Fruit fly (Drosophila melanogaster) S2 (cell line): ENCODE measurements around the gene Gyc76C.
"Not testable (repeated sequence)": the region's sequence is repeated elsewhere in the genome, so short reads cannot be mapped to it uniquely, and the experiment has no call there.

Source experiments
- CG8478 ChIP-seq: fragments of >200 bp; optimal IDR thresholded peaks from 2 replicates; lab custom pipeline; 2018
- CTCF ChIP-seq, 2 experiments: fragments of >200 bp; optimal IDR thresholded peaks; 2 replicates each; lab custom pipeline; 2018

Gene Gyc76C

dm6 chr3L:19804908-19805307, 11.5 kb upstream of the Gyc76C start, which contains the start of the genes TORIP and Ccdc58:
TSS of gene TORIP (minus strand) at chr3L:19805080.
TSS of gene Ccdc58 (plus strand) at chr3L:19805181.
- no peak for TF ChIP-seq CG8478
- TF ChIP-seq CTCF (optimal IDR thresholded peaks at IDR 0.05; lab: Kevin White, UChicago): no peak

dm6 chr3L:19801105-19801504, 7.7 kb upstream of the Gyc76C start, which contains the start of gene CG14102:
TSS of gene CG14102 (minus strand) at chr3L:19801291.
- TF ChIP-seq CG8478: no peak

dm6 chr3L:19798978-19799377, 5.6 kb upstream of the Gyc76C start, which contains the start of gene Ir76a:
TSS of gene Ir76a (plus strand) at chr3L:19799278.
- no peak for TF ChIP-seq CG8478
- TF ChIP-seq CTCF (optimal IDR thresholded peaks at IDR 0.05; lab: Kevin White, UChicago): no peak

- no peak for TF ChIP-seq CG8478
- no peak for TF ChIP-seq CTCF (optimal IDR thresholded peaks at IDR 0.05; lab: Kevin White, UChicago)
These were observed 934 bp upstream of the Gyc76C start for dm6 chr3L:19794203-19794802.

dm6 chr3L:19792717-19793437, 492 bp downstream of the Gyc76C start:
- TF ChIP-seq CTCF (optimal IDR thresholded peaks at IDR 0.05; lab: Kevin White, UChicago): no peak
- no peak for TF ChIP-seq CG8478

- TF ChIP-seq CG8478: no peak
- TF ChIP-seq CTCF (optimal IDR thresholded peaks at IDR 0.05; lab: Kevin White, UChicago): peak in 1 of 2 experiments; percentile 9
These were observed 1.7 kb downstream of the Gyc76C start for dm6 chr3L:19791688-19792073.

dm6 chr3L:19790929-19791687, 2.3 kb downstream of the Gyc76C start:
- TF ChIP-seq CG8478 (no peak), CTCF (optimal IDR thresholded peaks at IDR 0.05; lab: Kevin White, UChicago) (no peak)

dm6 chr3L:19790564-19790928, 2.8 kb downstream of the Gyc76C start:
- TF ChIP-seq CG8478 (no peak), CTCF (optimal IDR thresholded peaks at IDR 0.05; lab: Kevin White, UChicago) (no peak)

- no peak for TF ChIP-seq CG8478
- TF ChIP-seq CTCF (optimal IDR thresholded peaks at IDR 0.05; lab: Kevin White, UChicago): no peak
These were observed 5.7 kb downstream of the Gyc76C start for dm6 chr3L:19787632-19788031.

dm6 chr3L:19778530-19778929, 14.8 kb downstream of the Gyc76C start:
- TF ChIP-seq CG8478: no peak
- no peak for TF ChIP-seq CTCF (optimal IDR thresholded peaks at IDR 0.05; lab: Kevin White, UChicago)

- TF ChIP-seq CTCF (optimal IDR thresholded peaks at IDR 0.05; lab: Kevin White, UChicago): no peak
- no peak for TF ChIP-seq CG8478
These were observed 15.9 kb downstream of the Gyc76C start for dm6 chr3L:19777279-19777960.

- not testable (repeated sequence) for TF ChIP-seq CG8478; CTCF (optimal IDR thresholded peaks at IDR 0.05; lab: Kevin White, UChicago)
These were observed 33.3 kb downstream of the Gyc76C start, which contains the start of gene Vtld for dm6 chr3L:19760109-19760508. TSS of gene Vtld (plus strand) at chr3L:19760409.

- TF ChIP-seq CTCF (optimal IDR thresholded peaks at IDR 0.05; lab: Kevin White, UChicago); CG8478: not testable (repeated sequence)
These were observed 43.7 kb downstream of the Gyc76C start, which contains the start of gene CG42638 for dm6 chr3L:19749644-19750043. TSS of gene CG42638 (minus strand) at chr3L:19749744.

dm6 chr3L:19728694-19729093, 64.7 kb downstream of the Gyc76C start, which contains the start of gene CG42529:
TSS of gene CG42529 (plus strand) at chr3L:19728994.
- TF ChIP-seq CTCF (optimal IDR thresholded peaks at IDR 0.05; lab: Kevin White, UChicago); CG8478: not testable (repeated sequence)

- not testable (repeated sequence) for TF ChIP-seq CTCF (optimal IDR thresholded peaks at IDR 0.05; lab: Kevin White, UChicago); CG8478
These were observed 75.1 kb downstream of the Gyc76C start, which contains the start of gene Trpml for dm6 chr3L:19718228-19718627. TSS of gene Trpml (minus strand) at chr3L:19718328.
